Worm (Caenorhabditis elegans) whole organism, midembryonic: ENCODE data around the gene F01G10.4.

Experiments
- T22C8.4 ChIP-seq: fragments of 200-800 bp; sonication (Bioruptor generic); IDR thresholded peaks from 2 replicates; pipeline ENCODE4 v1.3.6; 2022; ENCODE audit warnings: missing genetic modification characterization, missing compliant biosample characterization
- cog-1 ChIP-seq: sonication (generic microtip); optimal IDR thresholded peaks from 2 replicates; lab custom pipeline; 2016; ENCODE audit warnings: missing genetic modification characterization, missing compliant biosample characterization
- flt-1 ChIP-seq: fragments of 200-800 bp; sonication (Bioruptor generic); IDR thresholded peaks from 2 replicates; pipeline ENCODE4 v1.3.6; 2022; ENCODE audit warnings: missing genetic modification characterization, missing compliant biosample characterization
- klf-2 ChIP-seq: fragments of 200-800 bp; sonication (Bioruptor generic); conservative IDR thresholded peaks from 2 replicates; pipeline ENCODE4 v1.3.6; 2022; ENCODE audit warnings: missing genetic modification reagents, missing genetic modification characterization, missing compliant biosample characterization
- med-1 ChIP-seq: sonication (generic microtip); optimal IDR thresholded peaks from 2 replicates; lab custom pipeline; 2017; ENCODE audit warnings: missing genetic modification characterization, mild to moderate bottlenecking, missing compliant biosample characterization, antibody characterized with exemption, missing genetic modification reagents; ENCODE audit not compliant: insufficient read depth
- ref-1 ChIP-seq: fragments of 200-800 bp; sonication (Bioruptor generic); conservative IDR thresholded peaks from 2 replicates; pipeline ENCODE4 v1.3.6; 2022; ENCODE audit warnings: missing genetic modification reagents, missing genetic modification characterization, missing compliant biosample characterization
- tab-1 ChIP-seq: fragments of 200-800 bp; sonication (Bioruptor generic); IDR thresholded peaks from 2 replicates; pipeline ENCODE4 v1.3.6; 2022; ENCODE audit warnings: missing genetic modification characterization, missing compliant biosample characterization

DNA sequence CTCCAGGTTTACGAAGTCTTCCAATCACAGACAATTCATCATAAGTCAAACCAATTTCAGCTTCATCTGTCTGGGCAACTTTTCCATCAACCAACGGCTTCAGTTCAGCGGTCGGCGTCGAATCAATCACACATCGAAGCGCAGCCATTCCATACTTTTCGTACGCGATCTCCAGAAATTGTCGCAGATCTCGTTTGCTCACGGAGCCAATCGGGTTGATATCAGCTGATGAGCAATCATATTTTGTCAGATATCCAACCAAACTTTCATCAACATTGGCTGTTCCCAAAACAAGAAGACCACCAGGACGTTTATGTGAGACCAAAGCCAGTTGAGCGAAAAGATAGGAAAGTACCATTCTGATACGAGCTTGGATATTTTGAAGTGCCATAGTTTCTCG, 17.0 kb downstream of the F01G10.4 start:
- TF ChIP-seq tab-1 (GFP tag; lab: Robert Waterston, UW) = no peak
- no peak for TF ChIP-seq flt-1 (GFP tag; lab: Robert Waterston, UW)
- TF ChIP-seq ref-1 (GFP tag; lab: Robert Waterston, UW) = no peak
- no peak for TF ChIP-seq med-1 (GFP tag; lab: Kevin White, UChicago)
- no peak for TF ChIP-seq klf-2 (GFP tag; lab: Robert Waterston, UW)
- TF ChIP-seq cog-1 (tag; lab: Kevin White, UChicago) = no peak
- no peak for TF ChIP-seq T22C8.4 (GFP tag; lab: Robert Waterston, UW)
